Fruit fly (Drosophila melanogaster) whole organism, embryonic: ENCODE data around the gene CG32813.

Source experiments
- Bdp1 ChIP-seq: fragments of 200-800 bp; sonication (Bioruptor generic); optimal IDR thresholded peaks from 3 replicates; lab custom pipeline; 2016; ENCODE audit warnings: missing biosample characterization, missing genetic modification characterization
- CG10147 ChIP-seq: fragments of 200-800 bp; sonication (Bioruptor generic); optimal IDR thresholded peaks from 2 replicates; lab custom pipeline; 2019; ENCODE audit warnings: missing biosample characterization, mild to moderate bottlenecking, missing genetic modification characterization, moderate library complexity
- CG10267 ChIP-seq: fragments of 200-800 bp; sonication (Bioruptor generic); optimal IDR thresholded peaks from 2 replicates; lab custom pipeline; 2018; ENCODE audit warnings: missing biosample characterization, mild to moderate bottlenecking, missing genetic modification characterization, moderate library complexity
- CG12219 ChIP-seq: fragments of 200-800 bp; sonication (Bioruptor generic); optimal IDR thresholded peaks from 3 replicates; lab custom pipeline; 2018; ENCODE audit warnings: missing biosample characterization, mild to moderate bottlenecking, missing genetic modification characterization
- CG12769 ChIP-seq: fragments of 200-800 bp; sonication (Bioruptor generic); optimal IDR thresholded peaks from 2 replicates; lab custom pipeline; 2019; ENCODE audit warnings: missing biosample characterization, mild to moderate bottlenecking, missing genetic modification characterization, moderate library complexity
- CG15514 ChIP-seq: fragments of 200-800 bp; sonication (Bioruptor generic); optimal IDR thresholded peaks from 3 replicates; lab custom pipeline; 2017; ENCODE audit warnings: missing biosample characterization, missing genetic modification characterization, mild to moderate bottlenecking, moderate library complexity, missing genetic modification reagents
- CG16813 ChIP-seq: fragments of 200-800 bp; sonication (Bioruptor generic); IDR thresholded peaks from 3 replicates; pipeline ENCODE4 v1.3.6; 2022; ENCODE audit warnings: missing biosample characterization, missing genetic modification characterization; ENCODE audit not compliant: partially characterized antibody
- CG16815 ChIP-seq: fragments of 200-800 bp; sonication (Bioruptor generic); optimal IDR thresholded peaks from 3 replicates; lab custom pipeline; 2017; ENCODE audit warnings: missing biosample characterization, mild to moderate bottlenecking, missing genetic modification characterization
- CG16863 ChIP-seq: fragments of 200-800 bp; sonication (Bioruptor generic); optimal IDR thresholded peaks from 3 replicates; lab custom pipeline; 2016; ENCODE audit warnings: missing biosample characterization, missing genetic modification characterization
- CG17912 ChIP-seq: fragments of 200-800 bp; sonication (Bioruptor generic); optimal IDR thresholded peaks from 2 replicates; lab custom pipeline; 2018; ENCODE audit warnings: missing biosample characterization, mild to moderate bottlenecking, missing genetic modification characterization
- CG18619 ChIP-seq: fragments of 200-800 bp; sonication (Bioruptor generic); optimal IDR thresholded peaks from 3 replicates; lab custom pipeline; 2017; ENCODE audit warnings: missing biosample characterization, mild to moderate bottlenecking, missing genetic modification characterization
- CG2120 ChIP-seq: fragments of 200-800 bp; sonication (Bioruptor generic); optimal IDR thresholded peaks from 3 replicates; lab custom pipeline; 2016; ENCODE audit warnings: missing biosample characterization, missing genetic modification characterization
- CG31224 ChIP-seq: fragments of 200-800 bp; sonication (Bioruptor generic); IDR thresholded peaks from 2 replicates; pipeline ENCODE4 v1.3.6; 2022; ENCODE audit warnings: missing biosample characterization, missing genetic modification characterization
- CG4328 ChIP-seq: fragments of 200-800 bp; sonication (Bioruptor generic); optimal IDR thresholded peaks from 3 replicates; lab custom pipeline; 2017; ENCODE audit warnings: missing biosample characterization, missing genetic modification reagents, missing genetic modification characterization
- CG4820 ChIP-seq: fragments of 200-800 bp; sonication (Bioruptor generic); optimal IDR thresholded peaks from 3 replicates; lab custom pipeline; 2016; ENCODE audit warnings: missing biosample characterization, missing genetic modification characterization
- CG6813 ChIP-seq: fragments of 200-800 bp; sonication (Bioruptor generic); optimal IDR thresholded peaks from 2 replicates; lab custom pipeline; 2017; ENCODE audit warnings: missing biosample characterization, missing genetic modification characterization, mild to moderate bottlenecking, moderate library complexity, missing genetic modification reagents
- CG7271 ChIP-seq: fragments of 200-800 bp; sonication (Bioruptor generic); optimal IDR thresholded peaks from 2 replicates; lab custom pipeline; 2018; ENCODE audit warnings: missing biosample characterization, mild to moderate bottlenecking, missing genetic modification characterization, moderate library complexity
- CG7357 ChIP-seq: fragments of 200-800 bp; sonication (Bioruptor generic); IDR thresholded peaks from 3 replicates; pipeline ENCODE4 v1.3.6; 2022; ENCODE audit warnings: missing biosample characterization, missing genetic modification characterization
- Deaf1 ChIP-seq: fragments of 200-800 bp; optimal IDR thresholded peaks from 3 replicates; lab custom pipeline; 2019; ENCODE audit warnings: missing biosample characterization, mild to moderate bottlenecking, missing genetic modification characterization, moderate library complexity
- Dp ChIP-seq: fragments of 200-800 bp; sonication (Bioruptor generic); optimal IDR thresholded peaks from 2 replicates; lab custom pipeline; 2018; ENCODE audit warnings: missing biosample characterization, mild to moderate bottlenecking, missing genetic modification characterization, moderate library complexity
- Fer2 ChIP-seq: fragments of 200-800 bp; sonication (Bioruptor generic); optimal IDR thresholded peaks from 2 replicates; lab custom pipeline; 2018; ENCODE audit warnings: missing biosample characterization, mild to moderate bottlenecking, missing genetic modification characterization, moderate library complexity
- Fer3 ChIP-seq: fragments of 200-800 bp; sonication (Bioruptor generic); optimal IDR thresholded peaks from 2 replicates; lab custom pipeline; 2018; ENCODE audit warnings: missing biosample characterization, mild to moderate bottlenecking, missing genetic modification characterization, moderate library complexity
- HLH4C ChIP-seq: fragments of 200-800 bp; sonication (Bioruptor generic); IDR thresholded peaks from 3 replicates; pipeline ENCODE4 v1.3.6; 2022; ENCODE audit warnings: missing biosample characterization, missing genetic modification characterization; ENCODE audit not compliant: partially characterized antibody
- HmgD ChIP-seq: fragments of 200-800 bp; sonication (Bioruptor generic); optimal IDR thresholded peaks from 3 replicates; lab custom pipeline; 2016; ENCODE audit warnings: missing biosample characterization, missing genetic modification characterization
- MESR4 ChIP-seq: fragments of 200-800 bp; sonication (Bioruptor generic); optimal IDR thresholded peaks from 2 replicates; lab custom pipeline; 2018; ENCODE audit warnings: missing biosample characterization, mild to moderate bottlenecking, missing genetic modification characterization, moderate library complexity
- Med ChIP-seq: fragments of 200-800 bp; sonication (Bioruptor generic); peaks from one replicate; lab custom pipeline; 2016; ENCODE audit warnings: missing biosample characterization, missing genetic modification characterization, mild to moderate bottlenecking, inconsistent platforms, moderate library complexity
- Mrtf ChIP-seq: fragments of 200-800 bp; sonication (Bioruptor generic); IDR thresholded peaks from 3 replicates; pipeline ENCODE4 v1.3.6; 2022; ENCODE audit warnings: missing biosample characterization, missing genetic modification characterization
- Pdp1 ChIP-seq, 2 experiments: fragments of 200-800 bp; sonication (Bioruptor generic); optimal IDR thresholded peaks; 3 replicates each; lab custom pipeline; 2016; ENCODE audit warnings: missing biosample characterization in 2 of 2, missing genetic modification characterization in 2 of 2, mild to moderate bottlenecking in 1 of 2, moderate library complexity in 1 of 2
- Rx ChIP-seq: fragments of 200-800 bp; sonication (Bioruptor generic); IDR thresholded peaks from 2 replicates; pipeline ENCODE4 v1.3.6; 2022; ENCODE audit warnings: missing biosample characterization, missing genetic modification characterization
- Six4 ChIP-seq: fragments of 200-800 bp; sonication (Bioruptor generic); optimal IDR thresholded peaks from 2 replicates; lab custom pipeline; 2016; ENCODE audit warnings: missing biosample characterization, missing genetic modification characterization
- abd-A ChIP-seq: fragments of 200-800 bp; sonication (Bioruptor generic); optimal IDR thresholded peaks from 3 replicates; lab custom pipeline; 2019; ENCODE audit warnings: missing biosample characterization, mild to moderate bottlenecking, missing genetic modification characterization, moderate library complexity
- ara ChIP-seq: fragments of 200-800 bp; sonication (Bioruptor generic); IDR thresholded peaks from 2 replicates; pipeline ENCODE4 v1.3.6; 2022; ENCODE audit warnings: missing biosample characterization, missing genetic modification characterization
- chinmo ChIP-seq: fragments of 200-800 bp; sonication (Bioruptor generic); IDR thresholded peaks from 4 replicates; pipeline ENCODE4 v1.3.6; 2022; ENCODE audit warnings: missing biosample characterization, missing genetic modification characterization; ENCODE audit not compliant: partially characterized antibody
- crol ChIP-seq: fragments of 200-800 bp; sonication (Bioruptor generic); IDR thresholded peaks from 2 replicates; pipeline ENCODE4 v1.3.6; 2022; ENCODE audit warnings: missing biosample characterization, missing genetic modification characterization
- cwo ChIP-seq: fragments of 200-800 bp; sonication (Bioruptor generic); optimal IDR thresholded peaks from 3 replicates; lab custom pipeline; 2017; ENCODE audit warnings: missing biosample characterization, missing genetic modification characterization, mild to moderate bottlenecking, moderate library complexity, missing genetic modification reagents
- ewg ChIP-seq: fragments of 200-800 bp; sonication (Bioruptor generic); optimal IDR thresholded peaks from 3 replicates; lab custom pipeline; 2017; ENCODE audit warnings: mild to moderate bottlenecking, missing biosample characterization, missing genetic modification reagents, missing genetic modification characterization
- fd64A ChIP-seq: fragments of 200-800 bp; sonication (Bioruptor generic); optimal IDR thresholded peaks from 3 replicates; lab custom pipeline; 2018; ENCODE audit warnings: missing biosample characterization, mild to moderate bottlenecking, missing genetic modification characterization
- gem ChIP-seq: fragments of 200-800 bp; sonication (Bioruptor generic); optimal IDR thresholded peaks from 2 replicates; lab custom pipeline; 2019; ENCODE audit warnings: missing biosample characterization, mild to moderate bottlenecking, missing genetic modification characterization, moderate library complexity
- prd ChIP-seq, 3 experiments: fragments of >200 bp in 2 of 3; fragments of 200-800 bp in 1 of 3; sonication (Bioruptor generic) in 1 of 3; optimal IDR thresholded peaks in 2 of 3; IDR thresholded peaks in 1 of 3; 2 replicates in 2 of 3; 3 replicates in 1 of 3; pipeline versions ENCODE4 v1.3.6 to Lab custom; 2017 to 2022; ENCODE audit warnings: missing biosample characterization in 1 of 3, missing genetic modification characterization in 1 of 3
- scrt ChIP-seq: fragments of 200-800 bp; sonication (Bioruptor generic); optimal IDR thresholded peaks from 2 replicates; lab custom pipeline; 2018; ENCODE audit warnings: missing biosample characterization, mild to moderate bottlenecking, missing genetic modification characterization, moderate library complexity
- sens ChIP-seq: fragments of 200-800 bp; sonication (Bioruptor generic); peaks from one replicate; lab custom pipeline; 2016; ENCODE audit warnings: missing biosample characterization, missing genetic modification characterization
- slbo ChIP-seq: fragments of 200-800 bp; sonication (Bioruptor generic); IDR thresholded peaks from 2 replicates; pipeline ENCODE4 v1.3.6; 2022; ENCODE audit warnings: missing biosample characterization, missing genetic modification characterization
- tio ChIP-seq: fragments of 200-800 bp; sonication (Bioruptor generic); optimal IDR thresholded peaks from 2 replicates; lab custom pipeline; 2017; ENCODE audit warnings: missing biosample characterization, missing genetic modification characterization, inconsistent platforms
- ttk ChIP-seq: fragments of 200-800 bp; sonication (Bioruptor generic); IDR thresholded peaks from 2 replicates; pipeline ENCODE4 v2.1.2; 2022; ENCODE audit warnings: missing biosample characterization, missing genetic modification characterization

Gene CG32813

DNA sequence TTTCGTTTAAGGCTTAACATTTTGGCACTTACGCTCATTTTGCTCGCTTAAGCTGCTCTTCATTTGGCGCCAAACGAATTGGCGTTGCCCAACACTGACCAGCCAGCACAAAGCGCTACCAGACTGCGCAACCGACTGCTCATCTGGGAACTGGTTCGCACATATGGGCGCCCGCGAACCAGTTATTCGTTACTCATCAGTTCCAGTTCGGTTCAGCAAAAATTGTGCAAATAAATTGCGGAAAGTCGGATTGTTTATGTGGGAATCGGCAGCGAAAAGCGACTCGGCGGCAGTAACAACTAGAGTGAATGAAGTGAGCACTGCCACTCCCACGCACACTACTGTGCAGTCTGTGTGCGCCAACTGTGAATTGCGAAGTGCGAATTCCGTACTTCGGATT lies 12.2 kb downstream of the CG32813 start, which contains the start of gene Rilpl (continued):
- TF ChIP-seq CG16813 (GFP tag; lab: Robert Waterston, UW) = peak; percentile 46; the same call in 1 of the 3 replicates
- TF ChIP-seq tio = no peak
- no peak for TF ChIP-seq prd (optimal IDR thresholded peaks at IDR 0.05; lab: Kevin White, UChicago)
- 0 out of 3 replicates have a peak, but pooled peaks have one; percentile 21 for TF ChIP-seq prd (GFP tag; IDR thresholded peaks at IDR 0.05; lab: Robert Waterston, UW)
- TF ChIP-seq Fer3 (tag; lab: Kevin White, UChicago) = no peak
- TF ChIP-seq CG2120 (GFP tag; lab: Kevin White, UChicago) = peak; percentile 50
- peak; percentile 55; the same call in 2 of the 3 replicates for TF ChIP-seq HLH4C (GFP tag; lab: Robert Waterston, UW)
- TF ChIP-seq gem (tag; lab: Kevin White, UChicago) = no peak
- no peak for TF ChIP-seq CG7271

DNA sequence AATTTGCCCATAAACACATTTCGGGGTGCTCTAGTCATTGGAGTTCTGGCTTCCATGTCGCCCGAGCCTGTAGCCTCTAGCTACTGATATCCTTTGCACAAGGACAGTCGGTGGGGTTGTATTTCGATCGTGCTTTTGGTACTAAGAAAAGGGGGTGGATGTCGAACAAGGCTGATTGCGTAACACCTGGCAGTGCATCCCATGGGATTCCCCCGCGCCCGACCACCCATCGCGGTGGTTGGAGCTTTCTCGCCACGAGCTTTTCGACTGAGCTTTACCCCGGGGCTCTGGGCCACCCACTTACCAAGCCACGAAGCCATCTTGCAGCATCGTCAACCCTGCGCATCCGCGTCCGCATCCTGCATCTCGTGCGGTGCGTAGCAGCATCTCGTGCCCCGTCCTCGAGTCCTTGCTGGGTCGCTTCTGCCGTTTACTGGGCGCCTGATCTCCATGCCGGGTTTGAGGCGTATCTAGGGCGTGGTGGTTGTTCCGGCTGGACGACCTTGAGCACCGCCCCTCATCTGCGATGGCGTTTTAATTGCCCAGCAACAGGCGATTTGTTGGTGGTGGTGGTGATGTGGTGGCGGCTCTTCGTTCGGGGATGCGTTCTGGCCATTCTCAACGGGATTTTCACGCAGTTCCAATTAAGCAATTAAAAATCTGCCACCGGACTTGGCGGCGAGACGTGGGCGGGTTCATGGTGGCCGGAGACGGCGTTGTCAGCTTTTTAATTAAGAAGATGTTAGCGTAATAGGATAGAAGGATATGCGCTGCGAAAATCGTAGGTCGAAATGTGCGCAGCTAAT lies 17.1 kb downstream of the CG32813 start:
- peak; percentile 6 for TF ChIP-seq CG12769 (tag; lab: Kevin White, UChicago)
- no peak for TF ChIP-seq Rx (GFP tag; lab: Robert Waterston, UW)
- peak; percentile 54 for TF ChIP-seq Med (GFP tag; lab: Kevin White, UChicago)
- TF ChIP-seq scrt = peak; percentile 98
- TF ChIP-seq CG10267 (tag; lab: Kevin White, UChicago) = no peak
- TF ChIP-seq crol (GFP tag; lab: Robert Waterston, UW) = peak; percentile 51
- no peak for TF ChIP-seq Mrtf (GFP tag; lab: Robert Waterston, UW)
- peak; percentile 34 for TF ChIP-seq Deaf1 (tag; lab: Kevin White, UChicago)
- TF ChIP-seq CG15514 (GFP tag; lab: Kevin White, UChicago) = peak; percentile 35
- peak; percentile 95 for TF ChIP-seq CG31224 (GFP tag; lab: Robert Waterston, UW)
- peak; percentile 13 for TF ChIP-seq ewg (GFP tag; lab: Kevin White, UChicago)
- TF ChIP-seq abd-A = peak; percentile 97
- no peak for TF ChIP-seq CG6813 (GFP tag; lab: Kevin White, UChicago)
- no peak for TF ChIP-seq CG17912
- peak; percentile 25 for TF ChIP-seq sens (GFP tag; lab: Kevin White, UChicago)
- TF ChIP-seq chinmo (GFP tag; lab: Robert Waterston, UW) = 0 out of 4 replicates have a peak, but pooled peaks have one; percentile 33
- TF ChIP-seq CG18619 (GFP tag; lab: Kevin White, UChicago) = no peak
- peak; percentile 82 for TF ChIP-seq cwo (GFP tag; lab: Kevin White, UChicago)
- peak in 1 of 2 experiments; percentile 64 for TF ChIP-seq Pdp1 (GFP tag; optimal IDR thresholded peaks at IDR 0.05; lab: Kevin White, UChicago)
- TF ChIP-seq, all 482 proteins: peak for 13

DNA sequence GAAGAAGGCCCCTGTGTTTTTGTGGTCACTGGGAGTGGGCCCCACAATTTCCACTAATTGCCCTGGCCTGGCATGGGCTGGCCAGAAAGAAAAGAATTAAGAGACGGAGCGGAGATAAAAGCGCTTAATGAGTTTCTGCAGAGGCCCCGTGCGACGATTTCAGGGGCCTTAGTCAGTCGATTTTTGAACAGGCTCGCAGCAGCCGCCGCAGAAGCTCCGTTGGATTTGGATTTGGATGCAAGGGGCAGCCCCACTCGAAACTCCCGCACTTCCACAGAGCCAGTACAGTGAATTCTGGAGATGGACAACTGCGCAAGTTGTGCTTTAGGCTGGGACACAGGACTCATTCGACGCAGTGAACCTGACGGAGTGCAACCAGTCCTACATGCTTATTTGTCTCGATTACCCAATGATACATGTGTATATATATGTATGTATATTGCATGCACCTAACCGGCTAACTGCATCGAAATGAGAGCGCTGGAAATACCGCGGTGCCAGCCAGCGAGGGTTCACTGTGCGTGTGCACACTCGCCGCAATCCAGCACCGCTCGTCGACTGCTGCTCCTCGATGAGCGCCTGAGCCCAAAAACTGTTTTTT lies 17.8 kb downstream of the CG32813 start:
- peak; percentile 63 for TF ChIP-seq CG4820
- TF ChIP-seq CG7357 = peak; percentile 74; the same call in 2 of the 3 replicates
- TF ChIP-seq Fer2 (tag; lab: Kevin White, UChicago) = no peak
- TF ChIP-seq CG12219 (GFP tag; lab: Kevin White, UChicago) = peak; percentile 50
- TF ChIP-seq HmgD = no peak
- TF ChIP-seq CG16863 = peak; percentile 41
- TF ChIP-seq MESR4 (GFP tag; lab: Kevin White, UChicago) = no peak
- no peak for TF ChIP-seq CG10147 (GFP tag; lab: Kevin White, UChicago)
- TF ChIP-seq CG16815 (GFP tag; lab: Kevin White, UChicago) = peak; percentile 74
- TF ChIP-seq ara (GFP tag; lab: Robert Waterston, UW) = peak; percentile 55; the same call in 1 of the 2 replicates
- TF ChIP-seq Six4 = peak; percentile 59
- peak; percentile 32 for TF ChIP-seq cwo (GFP tag; lab: Kevin White, UChicago)
- no peak for TF ChIP-seq fd64A (GFP tag; lab: Kevin White, UChicago)
- no peak for TF ChIP-seq CG4328
- peak; percentile 50 for TF ChIP-seq Bdp1
- TF ChIP-seq slbo (GFP tag; lab: Robert Waterston, UW) = peak; percentile 81
- TF ChIP-seq ttk (GFP tag; lab: Robert Waterston, UW) = peak; percentile 26; the same call in 1 of the 2 replicates
- no peak for TF ChIP-seq Dp (GFP tag; lab: Kevin White, UChicago)
